Worm (Caenorhabditis elegans): ENCODE measurements around the gene C09B7.2.

- TF ChIP-seq lsy-2 (tag; optimal IDR thresholded peaks at IDR 0.05): no peak
- no peak for TF ChIP-seq nhr-6 (tag; optimal IDR thresholded peaks at IDR 0.05)
- no peak for TF ChIP-seq nhr-25 (tag; optimal IDR thresholded peaks at IDR 0.05)
- no peak for TF ChIP-seq nhr-23 (tag; optimal IDR thresholded peaks at IDR 0.05)
- TF ChIP-seq ztf-11 (tag; optimal IDR thresholded peaks at IDR 0.05): no peak
- no peak for TF ChIP-seq nhr-77 (tag; optimal IDR thresholded peaks at IDR 0.05)
- TF ChIP-seq ama-1 (optimal IDR thresholded peaks at IDR 0.05): no peak
- TF ChIP-seq F13H6.1 (tag; optimal IDR thresholded peaks at IDR 0.05): no peak
- no peak for TF ChIP-seq unc-62 (GFP tag; optimal IDR thresholded peaks at IDR 0.05)
Observed at ce11 chrX:2626153-2626552, 41.8 kb upstream of the C09B7.2 start.
